Worm (Caenorhabditis elegans) whole organism, early embryonic: Measurements from ENCODE around the gene nceh-1.

Source experiments
- F13C5.2 ChIP-seq: sonication (generic microtip); optimal IDR thresholded peaks from 2 replicates; lab custom pipeline; 2017; ENCODE audit warnings: mild to moderate bottlenecking, missing genetic modification characterization, inconsistent platforms, missing compliant biosample characterization
- ama-1 ChIP-seq: fragments of 150-350 bp; optimal IDR thresholded peaks from 2 replicates; lab custom pipeline; 2014
- ets-7 ChIP-seq: sonication (generic microtip); optimal IDR thresholded peaks from 2 replicates; lab custom pipeline; 2016; ENCODE audit warnings: missing genotype, missing genetic modification characterization, missing compliant biosample characterization
- flt-1 ChIP-seq: fragments of 200-800 bp; sonication (Bioruptor generic); IDR thresholded peaks from 2 replicates; pipeline ENCODE4 v1.3.6; 2022; ENCODE audit warnings: missing genetic modification characterization, missing compliant biosample characterization
- hnd-1 ChIP-seq: sonication (generic microtip); optimal IDR thresholded peaks from 2 replicates; lab custom pipeline; 2016; ENCODE audit warnings: missing genetic modification characterization, missing compliant biosample characterization
- pes-1 ChIP-seq: fragments of 200-800 bp; sonication (Bioruptor generic); IDR thresholded peaks from 2 replicates; pipeline ENCODE4 v1.3.6; 2022; ENCODE audit warnings: missing genetic modification reagents, missing genetic modification characterization, missing compliant biosample characterization
- sea-1 ChIP-seq: fragments of 200-800 bp; sonication (Bioruptor generic); conservative IDR thresholded peaks from 2 replicates; pipeline ENCODE4 v1.3.6; 2022; ENCODE audit warnings: missing genetic modification characterization, missing compliant biosample characterization

DNA sequence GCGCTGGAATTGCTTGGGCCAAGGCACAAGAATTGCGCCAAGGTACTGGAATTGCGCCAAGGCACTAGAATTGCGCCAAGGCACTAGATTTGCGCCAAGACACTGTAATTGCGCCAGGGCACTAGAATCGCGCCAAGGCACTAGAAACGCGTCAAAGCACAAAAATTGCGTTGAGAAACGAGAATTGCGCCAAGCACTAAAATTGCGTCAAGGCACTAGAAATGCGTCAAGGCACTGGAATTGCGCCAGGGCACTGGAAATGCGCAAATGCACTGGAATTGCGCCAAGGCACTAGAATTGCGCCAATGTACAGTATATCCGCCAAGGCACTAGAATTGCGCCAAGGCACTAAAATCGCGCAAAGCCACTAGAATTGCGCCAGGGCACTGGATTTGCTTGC lies 5.5 kb upstream of the nceh-1 start:
- TF ChIP-seq hnd-1 (tag; lab: Kevin White, UChicago): no peak
- TF ChIP-seq ama-1 (lab: Kevin White, UChicago): no peak
- TF ChIP-seq sea-1: no peak
- TF ChIP-seq flt-1 (GFP tag; lab: Robert Waterston, UW): no peak
- TF ChIP-seq pes-1 (GFP tag; lab: Robert Waterston, UW): no peak
- TF ChIP-seq ets-7 (tag; lab: Kevin White, UChicago): no peak
- no peak for TF ChIP-seq F13C5.2 (tag; lab: Kevin White, UChicago)
